Fruit fly (Drosophila melanogaster): ENCODE results near the gene mnb.

Gene mnb

dm6 chrX:17910941-17911703, 24.1 kb upstream of the mnb start, which contains the start of gene CG6847 (continued):
- TF ChIP-seq Camta (GFP tag; optimal IDR thresholded peaks at IDR 0.05), result peak; percentile 28
- no peak for TF ChIP-seq Side (GFP tag; optimal IDR thresholded peaks at IDR 0.05)
- peak; percentile 64 for TF ChIP-seq Rfx (GFP tag; IDR thresholded peaks at IDR 0.05)
- peak; percentile 89 for TF ChIP-seq nmo (GFP tag; optimal IDR thresholded peaks at IDR 0.05)
- peak; percentile 60 for TF ChIP-seq salm (tag; optimal IDR thresholded peaks at IDR 0.05)
- no peak for TF ChIP-seq CG7928 (GFP tag; optimal IDR thresholded peaks at IDR 0.05)
- TF ChIP-seq ewg (GFP tag; optimal IDR thresholded peaks at IDR 0.05), result peak; percentile 64
- TF ChIP-seq CG4707 (GFP tag; optimal IDR thresholded peaks at IDR 0.05), result peak; percentile 40
- TF ChIP-seq odd (GFP tag; optimal IDR thresholded peaks at IDR 0.05), result peak; percentile 49
- TF ChIP-seq pzg (GFP tag; optimal IDR thresholded peaks at IDR 0.05), result no peak
- no peak for TF ChIP-seq CTCF (GFP tag; optimal IDR thresholded peaks at IDR 0.05)
- peak; percentile 78; the same call in 2 of the 4 replicates for TF ChIP-seq chinmo (GFP tag; IDR thresholded peaks at IDR 0.05; ENCODE audit: partially characterized antibody)
- TF ChIP-seq bcd (GFP tag; optimal IDR thresholded peaks at IDR 0.05), result peak; percentile 65
- TF ChIP-seq CG4820 (GFP tag; optimal IDR thresholded peaks at IDR 0.05), result peak; percentile 41
- peak; percentile 62 for TF ChIP-seq oc (tag; optimal IDR thresholded peaks at IDR 0.05)
- TF ChIP-seq Dip3 (GFP tag; optimal IDR thresholded peaks at IDR 0.05), result no peak
- peak; percentile 79 for TF ChIP-seq PHDP (tag; optimal IDR thresholded peaks at IDR 0.05)
- peak; percentile 8; the same call in 1 of the 2 replicates for TF ChIP-seq sisA (GFP tag; IDR thresholded peaks at IDR 0.05)
- TF ChIP-seq CG10274 (GFP tag; optimal IDR thresholded peaks at IDR 0.05), result peak; percentile 2
- peak; percentile 73 for TF ChIP-seq CG6689 (GFP tag; IDR thresholded peaks at IDR 0.05)
- TF ChIP-seq Elba2 (GFP tag; optimal IDR thresholded peaks at IDR 0.05), result no peak
- TF ChIP-seq Nf-YC (tag; optimal IDR thresholded peaks at IDR 0.05), result peak; percentile 59
- TF ChIP-seq crc (GFP tag; optimal IDR thresholded peaks at IDR 0.05), result no peak
- no peak for TF ChIP-seq CkIIα-i1 (GFP tag; IDR thresholded peaks at IDR 0.05)
- peak; percentile 28 for TF ChIP-seq CG30020 (tag; optimal IDR thresholded peaks at IDR 0.05)
- TF ChIP-seq bowl (GFP tag; IDR thresholded peaks at IDR 0.05), result no peak
- no peak for TF ChIP-seq da (GFP tag; optimal IDR thresholded peaks at IDR 0.05)
- peak; percentile 77 for TF ChIP-seq tio (GFP tag; optimal IDR thresholded peaks at IDR 0.05)
- peak; percentile 81 for TF ChIP-seq dysf (GFP tag; IDR thresholded peaks at IDR 0.05)
- TF ChIP-seq sd (tag; optimal IDR thresholded peaks at IDR 0.05), result peak; percentile 51
- no peak for TF ChIP-seq Mes4 (GFP tag; optimal IDR thresholded peaks at IDR 0.05)
- no peak for TF ChIP-seq Scr (GFP tag; IDR thresholded peaks at IDR 0.05; ENCODE audit: partially characterized antibody)
- peak; percentile 60 for TF ChIP-seq Vsx1 (GFP tag; optimal IDR thresholded peaks at IDR 0.05)
- TF ChIP-seq Hmx (GFP tag; optimal IDR thresholded peaks at IDR 0.05), result peak; percentile 22
- TF ChIP-seq CG18619 (GFP tag; optimal IDR thresholded peaks at IDR 0.05), result peak; percentile 83
- peak; percentile 40 for TF ChIP-seq HHEX (GFP tag; optimal IDR thresholded peaks at IDR 0.05)
- TF ChIP-seq usp (GFP tag; optimal IDR thresholded peaks at IDR 0.05), result no peak
- peak; percentile 31 for TF ChIP-seq Blimp-1 (GFP tag; optimal IDR thresholded peaks at IDR 0.05)
- TF ChIP-seq slou (GFP tag; optimal IDR thresholded peaks at IDR 0.05), result peak; percentile 9
- TF ChIP-seq Nf-YB (GFP tag; optimal IDR thresholded peaks at IDR 0.05), result peak; percentile 63
- TF ChIP-seq CG9797 (GFP tag; optimal IDR thresholded peaks at IDR 0.05), result no peak
- no peak; the same call in 1 of the 2 replicates for TF ChIP-seq seq (GFP tag; IDR thresholded peaks at IDR 0.05)
- no peak for TF ChIP-seq CG34224 (GFP tag; IDR thresholded peaks at IDR 0.05; ENCODE audit: partially characterized antibody)
- TF ChIP-seq CG12071 (GFP tag; optimal IDR thresholded peaks at IDR 0.05), result no peak
- TF ChIP-seq klu (GFP tag; IDR thresholded peaks at IDR 0.05), result no peak; the same call in 1 of the 2 replicates
- peak; percentile 17 for TF ChIP-seq CG6254 (GFP tag; optimal IDR thresholded peaks at IDR 0.05)
- no peak for TF ChIP-seq CG4282 (GFP tag; optimal IDR thresholded peaks at IDR 0.05)
- no peak for TF ChIP-seq crol (GFP tag; IDR thresholded peaks at IDR 0.05)
- TF ChIP-seq CG18262 (tag; optimal IDR thresholded peaks at IDR 0.05), result peak; percentile 85
- TF ChIP-seq CG15269 (tag; optimal IDR thresholded peaks at IDR 0.05), result peak; percentile 80

Measured in whole organism, embryonic.